Worm (Caenorhabditis elegans): ENCODE measurements around the gene D1005.5.

Gene D1005.5

ce11 chrX:1464699-1465098, 8.1 kb downstream of the D1005.5 start, which contains the start of gene D1005.6 (continued):
- TF ChIP-seq unc-39 (tag; optimal IDR thresholded peaks at IDR 0.05) (no peak), fos-1 (tag; optimal IDR thresholded peaks at IDR 0.05) (no peak), Y5F2A.4 (GFP tag; optimal IDR thresholded peaks at IDR 0.05) (no peak)

ce11 chrX:1459756-1460155, 13.0 kb downstream of the D1005.5 start:
- no peak for TF ChIP-seq unc-62 (GFP tag; optimal IDR thresholded peaks at IDR 0.05 in 1 of 2)
- TF ChIP-seq unc-62 (tag; optimal IDR thresholded peaks at IDR 0.05): no peak
- no peak for TF ChIP-seq daf-16 (GFP tag; optimal IDR thresholded peaks at IDR 0.05)
- TF ChIP-seq daf-16 (tag; optimal IDR thresholded peaks at IDR 0.05): peak; percentile 58
- no peak for TF ChIP-seq spr-1 (tag; optimal IDR thresholded peaks at IDR 0.05)
- TF ChIP-seq dmd-9 (GFP tag; IDR thresholded peaks at IDR 0.05): no peak
- TF ChIP-seq F49E8.2 (tag; optimal IDR thresholded peaks at IDR 0.05; ENCODE audit: borderline replicate concordance): no peak

ce11 chrX:1458793-1459192, 14.0 kb downstream of the D1005.5 start, which contains the start of gene D1005.2:
D1005.2 (plus strand) TSS chrX:1459022.
- TF ChIP-seq F49E8.2 (tag; optimal IDR thresholded peaks at IDR 0.05; ENCODE audit: borderline replicate concordance) (no peak), ctbp-1 (GFP tag; IDR thresholded peaks at IDR 0.05) (no peak), mdl-1 (tag; optimal IDR thresholded peaks at IDR 0.05) (peak in 1 of 2 experiments; percentile 64), mxl-2 (GFP tag; conservative IDR thresholded peaks at IDR 0.05) (no peak), F44E2.7 (GFP tag; IDR thresholded peaks at IDR 0.05) (no peak), nhr-28 (tag; optimal IDR thresholded peaks at IDR 0.05) (peak; percentile 40), unc-39 (tag; optimal IDR thresholded peaks at IDR 0.05) (no peak), nhr-41 (GFP tag; IDR thresholded peaks at IDR 0.05) (no peak), lin-1 (GFP tag; IDR thresholded peaks at IDR 0.05) (no peak), mxl-3 (GFP tag; optimal IDR thresholded peaks at IDR 0.05) (peak; percentile 35)

- TF ChIP-seq hif-1 (tag; optimal IDR thresholded peaks at IDR 0.05): peak in 1 of 2 experiments; percentile 36
- TF ChIP-seq duxl-1 (tag; optimal IDR thresholded peaks at IDR 0.05; ENCODE audit: poor library complexity): no peak
- TF ChIP-seq snpc-4 (tag; optimal IDR thresholded peaks at IDR 0.05): no peak
- peak; percentile 44 for TF ChIP-seq nhr-48 (tag; optimal IDR thresholded peaks at IDR 0.05)
- peak in 1 of 2 experiments; percentile 85 for TF ChIP-seq daf-16 (GFP tag; optimal IDR thresholded peaks at IDR 0.05)
- TF ChIP-seq daf-16 (tag; optimal IDR thresholded peaks at IDR 0.05): peak; percentile 53
- TF ChIP-seq mdl-1 (tag; optimal IDR thresholded peaks at IDR 0.05): peak in 1 of 2 experiments; percentile 67
- peak; percentile 49 for TF ChIP-seq lin-13 (GFP tag; optimal IDR thresholded peaks at IDR 0.05)
- TF ChIP-seq set-16 (GFP tag; IDR thresholded peaks at IDR 0.05): no peak
- 0 out of 2 replicates have a peak, but pooled peaks have one; percentile 21 for TF ChIP-seq mxl-2 (GFP tag; conservative IDR thresholded peaks at IDR 0.05)
- peak; percentile 57 for TF ChIP-seq nhr-77 (tag; optimal IDR thresholded peaks at IDR 0.05)
- peak; percentile 45 for TF ChIP-seq nhr-25 (tag; optimal IDR thresholded peaks at IDR 0.05; ENCODE audit: borderline replicate concordance, insufficient read depth)
- no peak for TF ChIP-seq snpc-1.2 (GFP tag; IDR thresholded peaks at IDR 0.05)
- no peak for TF ChIP-seq lin-15B (tag; optimal IDR thresholded peaks at IDR 0.05)
- peak; percentile 65 for TF ChIP-seq nhr-28 (tag; optimal IDR thresholded peaks at IDR 0.05)
- TF ChIP-seq mes-2 (tag; optimal IDR thresholded peaks at IDR 0.05; ENCODE audit: poor library complexity, severe bottlenecking): peak; percentile 62
- peak in 1 of 2 experiments; percentile 90 for TF ChIP-seq unc-62 (GFP tag; optimal IDR thresholded peaks at IDR 0.05 in 1 of 2)
- no peak for TF ChIP-seq unc-62 (tag; optimal IDR thresholded peaks at IDR 0.05)
- TF ChIP-seq hlh-30 (tag; optimal IDR thresholded peaks at IDR 0.05; ENCODE audit: insufficient read depth): peak; percentile 74
- no peak for TF ChIP-seq ces-1 (GFP tag; optimal IDR thresholded peaks at IDR 0.05)
- peak; percentile 68 for TF ChIP-seq mep-1 (tag; optimal IDR thresholded peaks at IDR 0.05)
- no peak for TF ChIP-seq fkh-10 (GFP tag; optimal IDR thresholded peaks at IDR 0.05)
- TF ChIP-seq lsy-2 (tag; optimal IDR thresholded peaks at IDR 0.05): peak; percentile 39 to 62
- peak; percentile 86 for TF ChIP-seq hlh-11 (tag; optimal IDR thresholded peaks at IDR 0.05)
- 0 out of 2 replicates have a peak, but pooled peaks have one; percentile 42 for TF ChIP-seq ceh-20 (GFP tag; IDR thresholded peaks at IDR 0.05)
- peak; percentile 0 for TF ChIP-seq T20F7.1 (GFP tag; optimal IDR thresholded peaks at IDR 0.05)
- peak; percentile 26 for TF ChIP-seq nhr-6 (tag; optimal IDR thresholded peaks at IDR 0.05)
- TF ChIP-seq zfp-2 (tag; optimal IDR thresholded peaks at IDR 0.05): no peak
- peak; percentile 92 for TF ChIP-seq aha-1 (tag)
- peak; percentile 64 for TF ChIP-seq dve-1 (tag; optimal IDR thresholded peaks at IDR 0.05; ENCODE audit: insufficient read depth)
- TF ChIP-seq nhr-11 (tag; optimal IDR thresholded peaks at IDR 0.05): peak; percentile 40
- TF ChIP-seq pqm-1 (tag; optimal IDR thresholded peaks at IDR 0.05): peak; percentile 25
Measured at ce11 chrX:1456350-1457080, 16.3 kb downstream of the D1005.5 start.

All from whole organism, L4 larva.